Comparison of ENCODE assay signal across 1 fruit fly cellular context in the genomic region with DNA sequence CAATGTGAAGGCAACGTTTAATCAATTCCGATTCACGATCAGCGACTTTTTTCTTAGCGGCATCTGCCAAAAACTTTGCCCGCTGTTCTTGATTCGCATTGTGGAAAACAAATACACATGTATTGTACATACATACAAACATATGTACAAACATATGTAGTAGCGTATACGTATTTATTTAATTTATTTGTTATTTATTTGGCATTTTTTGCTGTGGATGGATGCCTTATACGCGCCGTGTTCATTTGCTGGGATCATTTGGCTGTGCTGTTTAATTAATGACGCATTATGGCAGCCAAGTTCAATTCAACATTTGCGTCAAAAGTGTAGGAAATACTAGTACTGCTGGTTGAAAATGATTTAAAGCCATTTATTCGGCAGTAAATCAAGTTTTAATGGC.
A peak's percentile ranks its signal among the peaks of the same experiment; 100 is the strongest.
TF ChIP-seq lines count a peak whose summit lies in the region.

No protein-coding gene starts in this region.

TF ChIP-seq in whole organism, embryonic, 481 proteins besides CTCF, POLR2A, EP300 and RAD21 (continued from another document):
- TF ChIP-seq wdn (GFP tag; IDR thresholded peaks at IDR 0.05; lab: Robert Waterston, UW) = no peak
- no peak for TF ChIP-seq CG6689 (GFP tag; IDR thresholded peaks at IDR 0.05; lab: Robert Waterston, UW)
- peak; percentile 61 for TF ChIP-seq sd (tag; optimal IDR thresholded peaks at IDR 0.05; lab: Kevin White, UChicago)
- no peak for TF ChIP-seq B-H1 (GFP tag; IDR thresholded peaks at IDR 0.05; lab: Robert Waterston, UW)
- TF ChIP-seq CG15696 (tag; optimal IDR thresholded peaks at IDR 0.05; lab: Kevin White, UChicago) = no peak
- no peak for TF ChIP-seq CG2875 (GFP tag; optimal IDR thresholded peaks at IDR 0.05; lab: Kevin White, UChicago)
- TF ChIP-seq zen (tag; optimal IDR thresholded peaks at IDR 0.05; lab: Kevin White, UChicago) = no peak
- TF ChIP-seq oc (tag; optimal IDR thresholded peaks at IDR 0.05; lab: Kevin White, UChicago) = no peak
- TF ChIP-seq Dbx (GFP tag; IDR thresholded peaks at IDR 0.05; lab: Robert Waterston, UW) = peak; percentile 19; the same call in 1 of the 3 replicates
- TF ChIP-seq Fer1 (GFP tag; optimal IDR thresholded peaks at IDR 0.05; lab: Kevin White, UChicago) = peak; percentile 64
- no peak for TF ChIP-seq CG3726 (GFP tag; IDR thresholded peaks at IDR 0.05; lab: Robert Waterston, UW)
- TF ChIP-seq CrebB (tag; optimal IDR thresholded peaks at IDR 0.05; lab: Kevin White, UChicago) = peak; percentile 21
- peak; percentile 11 for TF ChIP-seq gro (GFP tag; optimal IDR thresholded peaks at IDR 0.05; lab: Kevin White, UChicago)
- TF ChIP-seq danr (GFP tag; IDR thresholded peaks at IDR 0.05; lab: Robert Waterston, UW) = no peak
- peak; percentile 25 for TF ChIP-seq gem (tag; optimal IDR thresholded peaks at IDR 0.05; lab: Kevin White, UChicago)
- TF ChIP-seq CG10209 (GFP tag; optimal IDR thresholded peaks at IDR 0.05; lab: Kevin White, UChicago) = peak; percentile 25
- TF ChIP-seq nau (GFP tag; optimal IDR thresholded peaks at IDR 0.05; lab: Kevin White, UChicago) = peak; percentile 18
- TF ChIP-seq org-1 (GFP tag; optimal IDR thresholded peaks at IDR 0.05; lab: Kevin White, UChicago) = no peak
- TF ChIP-seq abd-A (tag; optimal IDR thresholded peaks at IDR 0.05; lab: Kevin White, UChicago) = peak; percentile 49
- TF ChIP-seq CG17328 (GFP tag; IDR thresholded peaks at IDR 0.05; lab: Robert Waterston, UW) = no peak
- TF ChIP-seq Meics (GFP tag; optimal IDR thresholded peaks at IDR 0.05; lab: Kevin White, UChicago) = peak; percentile 31
- peak; percentile 57 for TF ChIP-seq BtbVII (GFP tag; optimal IDR thresholded peaks at IDR 0.05; lab: Kevin White, UChicago)
- TF ChIP-seq CG7357 (GFP tag; IDR thresholded peaks at IDR 0.05; lab: Robert Waterston, UW) = no peak
- TF ChIP-seq CG18599 (GFP tag; optimal IDR thresholded peaks at IDR 0.05; lab: Kevin White, UChicago) = peak; percentile 75
- TF ChIP-seq Vsx1 (GFP tag; optimal IDR thresholded peaks at IDR 0.05; lab: Kevin White, UChicago) = peak; percentile 21
- peak; percentile 73 for TF ChIP-seq sob (GFP tag; IDR thresholded peaks at IDR 0.05; lab: Robert Waterston, UW)
- no peak for TF ChIP-seq vnd (GFP tag; IDR thresholded peaks at IDR 0.05; lab: Robert Waterston, UW; ENCODE audit: partially characterized antibody)
- TF ChIP-seq h (optimal IDR thresholded peaks at IDR 0.05; lab: Kevin White, UChicago) = no peak
- no peak for TF ChIP-seq CG2889 (GFP tag; IDR thresholded peaks at IDR 0.05; lab: Robert Waterston, UW)
- no peak for TF ChIP-seq CG11696 (GFP tag; IDR thresholded peaks at IDR 0.05; lab: Robert Waterston, UW)
- TF ChIP-seq pan (optimal IDR thresholded peaks at IDR 0.05; lab: Kevin White, UChicago) = no peak
- TF ChIP-seq pan (GFP tag; optimal IDR thresholded peaks at IDR 0.05 in 1 of 2, IDR thresholded peaks at IDR 0.05 in 1 of 2) = no peak
- TF ChIP-seq HmgZ (tag; optimal IDR thresholded peaks at IDR 0.05; lab: Kevin White, UChicago) = peak; percentile 16
- TF ChIP-seq Med (GFP tag; lab: Kevin White, UChicago) = peak; percentile 66
- no peak for TF ChIP-seq her (GFP tag; optimal IDR thresholded peaks at IDR 0.05; lab: Kevin White, UChicago)
- peak; percentile 51 for TF ChIP-seq CG12071 (GFP tag; optimal IDR thresholded peaks at IDR 0.05; lab: Kevin White, UChicago)
- TF ChIP-seq Tbp (GFP tag; optimal IDR thresholded peaks at IDR 0.05; lab: Kevin White, UChicago) = no peak
- TF ChIP-seq CG8290 (GFP tag; optimal IDR thresholded peaks at IDR 0.05; lab: Kevin White, UChicago) = no peak
- TF ChIP-seq CG8290 (tag; optimal IDR thresholded peaks at IDR 0.05; lab: Kevin White, UChicago) = peak in 1 of 2 experiments; percentile 60
- no peak for TF ChIP-seq CG6272 (GFP tag; IDR thresholded peaks at IDR 0.05; lab: Robert Waterston, UW)
- TF ChIP-seq CG10654 (GFP tag; optimal IDR thresholded peaks at IDR 0.05; lab: Kevin White, UChicago) = no peak
- TF ChIP-seq CG2678 (tag; optimal IDR thresholded peaks at IDR 0.05; lab: Kevin White, UChicago) = peak; percentile 53
- peak; percentile 58 for TF ChIP-seq CG15514 (GFP tag; optimal IDR thresholded peaks at IDR 0.05; lab: Kevin White, UChicago)
- 0 out of 2 replicates have a peak, but pooled peaks have one; percentile 10 for TF ChIP-seq slbo (GFP tag; IDR thresholded peaks at IDR 0.05; lab: Robert Waterston, UW)
- TF ChIP-seq CG17568 (GFP tag; optimal IDR thresholded peaks at IDR 0.05; lab: Kevin White, UChicago) = peak; percentile 33
- peak; percentile 34 for TF ChIP-seq schlank (tag; optimal IDR thresholded peaks at IDR 0.05; lab: Kevin White, UChicago)
- TF ChIP-seq sna (GFP tag; IDR thresholded peaks at IDR 0.05; lab: Robert Waterston, UW; ENCODE audit: partially characterized antibody) = no peak
- TF ChIP-seq jumu (GFP tag; optimal IDR thresholded peaks at IDR 0.05; lab: Kevin White, UChicago) = no peak
- TF ChIP-seq CG7745 (tag; optimal IDR thresholded peaks at IDR 0.05; lab: Kevin White, UChicago) = no peak
- TF ChIP-seq CG10543 (GFP tag; optimal IDR thresholded peaks at IDR 0.05; lab: Kevin White, UChicago) = peak; percentile 58
- TF ChIP-seq CG1529 (GFP tag; optimal IDR thresholded peaks at IDR 0.05; lab: Kevin White, UChicago) = no peak
- peak; percentile 65 for TF ChIP-seq caup (GFP tag; optimal IDR thresholded peaks at IDR 0.05; lab: Kevin White, UChicago; ENCODE audit: severe bottlenecking)
- peak; percentile 45; the same call in 1 of the 3 replicates for TF ChIP-seq CG11695 (GFP tag; IDR thresholded peaks at IDR 0.05; lab: Robert Waterston, UW)
- no peak for TF ChIP-seq CG12942 (GFP tag; optimal IDR thresholded peaks at IDR 0.05; lab: Kevin White, UChicago)
- TF ChIP-seq CG6813 (GFP tag; optimal IDR thresholded peaks at IDR 0.05; lab: Kevin White, UChicago) = peak; percentile 37
- peak; percentile 30 for TF ChIP-seq CG6854 (GFP tag; optimal IDR thresholded peaks at IDR 0.05; lab: Kevin White, UChicago)
- TF ChIP-seq CG13296 (GFP tag; optimal IDR thresholded peaks at IDR 0.05; lab: Kevin White, UChicago) = peak; percentile 54
- peak; percentile 13; the same call in 1 of the 3 replicates for TF ChIP-seq tgo (GFP tag; IDR thresholded peaks at IDR 0.05; lab: Robert Waterston, UW)
- no peak for TF ChIP-seq CG17802 (tag; optimal IDR thresholded peaks at IDR 0.05; lab: Kevin White, UChicago)
- TF ChIP-seq rib (GFP tag; IDR thresholded peaks at IDR 0.05; lab: Robert Waterston, UW) = peak; percentile 84
- TF ChIP-seq Fer3 (tag; optimal IDR thresholded peaks at IDR 0.05; lab: Kevin White, UChicago) = peak; percentile 49
- peak; percentile 61; the same call in 1 of the 2 replicates for TF ChIP-seq seq (GFP tag; IDR thresholded peaks at IDR 0.05; lab: Robert Waterston, UW)
- no peak for TF ChIP-seq CG8478 (optimal IDR thresholded peaks at IDR 0.05; lab: Kevin White, UChicago)
- peak; percentile 58 for TF ChIP-seq HHEX (GFP tag; optimal IDR thresholded peaks at IDR 0.05; lab: Kevin White, UChicago)
- peak; percentile 51 for TF ChIP-seq cwo (GFP tag; optimal IDR thresholded peaks at IDR 0.05; lab: Kevin White, UChicago)
- TF ChIP-seq Rfx (GFP tag; IDR thresholded peaks at IDR 0.05; lab: Robert Waterston, UW) = peak; percentile 67; the same call in 1 of the 2 replicates
- peak; percentile 72 for TF ChIP-seq Ets65A (GFP tag; lab: Kevin White, UChicago)
- TF ChIP-seq CG34376 (GFP tag; optimal IDR thresholded peaks at IDR 0.05; lab: Kevin White, UChicago) = peak; percentile 39
- no peak for TF ChIP-seq CG6791 (GFP tag; IDR thresholded peaks at IDR 0.05; lab: Robert Waterston, UW; ENCODE audit: partially characterized antibody)
- peak; percentile 33 for TF ChIP-seq CG12659 (GFP tag; optimal IDR thresholded peaks at IDR 0.05; lab: Kevin White, UChicago)
- TF ChIP-seq dati (GFP tag; IDR thresholded peaks at IDR 0.05; lab: Robert Waterston, UW) = no peak
TF ChIP-seq in whole organism, embryonic: peak in this region for 57.
